Worm (Caenorhabditis elegans): ENCODE measurements around the gene tsn-1.

DNA sequence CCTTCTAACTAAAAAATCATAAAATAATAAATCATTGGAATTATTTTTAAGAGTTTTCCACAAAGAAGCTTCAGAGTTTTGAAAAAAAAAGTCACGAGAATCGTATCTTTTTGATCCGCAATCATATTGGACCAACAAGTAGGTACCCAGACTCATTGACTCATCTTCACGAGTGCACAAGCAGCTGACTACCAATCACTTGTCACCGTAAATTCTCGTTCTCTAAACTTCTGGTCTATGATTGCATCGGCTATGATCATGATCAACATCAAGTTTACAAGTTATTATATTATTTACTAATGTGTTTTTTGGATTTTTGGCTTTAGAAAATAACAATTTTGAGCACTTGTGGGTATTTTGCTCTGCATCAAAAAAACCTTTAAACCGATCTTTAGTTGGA is 30.4 kb upstream of the tsn-1 start:
- TF ChIP-seq sem-4 (tag; optimal IDR thresholded peaks at IDR 0.05) (no peak), nhr-77 (tag; optimal IDR thresholded peaks at IDR 0.05) (no peak), sma-9 (GFP tag; optimal IDR thresholded peaks at IDR 0.05) (no peak), sma-9 (tag; optimal IDR thresholded peaks at IDR 0.05) (no peak), ceh-82 (tag; optimal IDR thresholded peaks at IDR 0.05) (no peak), C34F6.9 (tag; optimal IDR thresholded peaks at IDR 0.05) (no peak), fos-1 (tag; optimal IDR thresholded peaks at IDR 0.05) (no peak), nhr-12 (tag; optimal IDR thresholded peaks at IDR 0.05) (no peak), nhr-10 (tag; optimal IDR thresholded peaks at IDR 0.05) (no peak), ama-1 (optimal IDR thresholded peaks at IDR 0.05) (no peak), aly-2 (tag; optimal IDR thresholded peaks at IDR 0.05) (no peak), unc-62 (GFP tag; optimal IDR thresholded peaks at IDR 0.05) (no peak), nhr-6 (tag; optimal IDR thresholded peaks at IDR 0.05) (no peak), ztf-4 (tag; optimal IDR thresholded peaks at IDR 0.05) (no peak), snpc-4 (tag; optimal IDR thresholded peaks at IDR 0.05) (no peak)

Measured in whole organism, L2 larva.